Worm (Caenorhabditis elegans) whole organism, late embryonic: ENCODE measurements around the gene mrp-6.

Experiments
- F13H6.1 ChIP-seq: sonication (generic microtip); optimal IDR thresholded peaks from 2 replicates; lab custom pipeline; 2016; ENCODE audit warnings: missing genetic modification characterization, missing compliant biosample characterization
- K02D7.2 ChIP-seq: sonication (generic microtip); optimal IDR thresholded peaks from 2 replicates; lab custom pipeline; 2017; ENCODE audit warnings: mild to moderate bottlenecking, missing genetic modification characterization, missing compliant biosample characterization
- ahr-1 ChIP-seq: sonication (generic microtip); optimal IDR thresholded peaks from 2 replicates; lab custom pipeline; 2016; ENCODE audit warnings: missing genetic modification characterization, missing compliant biosample characterization
- ceh-30 ChIP-seq: fragments of 150-350 bp; optimal IDR thresholded peaks from 2 replicates; lab custom pipeline; 2014; ENCODE audit warnings: missing biosample characterization, missing genetic modification characterization
- ceh-31 ChIP-seq: sonication (generic microtip); optimal IDR thresholded peaks from 2 replicates; lab custom pipeline; 2016; ENCODE audit warnings: missing genetic modification characterization, missing compliant biosample characterization
- ceh-45 ChIP-seq: fragments of 200-800 bp; sonication (Bioruptor generic); IDR thresholded peaks from 2 replicates; pipeline ENCODE4 v1.3.6; 2022; ENCODE audit warnings: missing genetic modification reagents, missing genetic modification characterization, missing compliant biosample characterization
- ceh-48 ChIP-seq: sonication (generic microtip); optimal IDR thresholded peaks from 2 replicates; lab custom pipeline; 2016; ENCODE audit warnings: missing genetic modification characterization, inconsistent platforms, missing compliant biosample characterization
- ceh-6 ChIP-seq: fragments of 200-800 bp; sonication (Bioruptor generic); optimal IDR thresholded peaks from 2 replicates; lab custom pipeline; 2018; ENCODE audit warnings: mild to moderate bottlenecking, missing genetic modification characterization, missing compliant biosample characterization
- dmd-4 ChIP-seq: sonication (generic microtip); optimal IDR thresholded peaks from 2 replicates; lab custom pipeline; 2016; ENCODE audit warnings: borderline replicate concordance, missing genetic modification characterization, missing compliant biosample characterization
- elt-2 ChIP-seq: sonication (generic microtip); optimal IDR thresholded peaks from 2 replicates; lab custom pipeline; 2016; ENCODE audit warnings: missing genetic modification reagents, missing genetic modification characterization, missing compliant biosample characterization
- ets-4 ChIP-seq: sonication (generic microtip); optimal IDR thresholded peaks from 2 replicates; lab custom pipeline; 2016; ENCODE audit warnings: missing genetic modification characterization, missing compliant biosample characterization
- eyg-1 ChIP-seq: sonication (generic microtip); optimal IDR thresholded peaks from 2 replicates; lab custom pipeline; 2016; ENCODE audit warnings: missing genotype, missing genetic modification characterization, missing compliant biosample characterization
- gmeb-2 ChIP-seq: sonication (generic microtip); optimal IDR thresholded peaks from 2 replicates; lab custom pipeline; 2016; ENCODE audit warnings: missing genetic modification characterization, inconsistent platforms, missing compliant biosample characterization
- hlh-13 ChIP-seq: fragments of 200-800 bp; sonication (Bioruptor generic); optimal IDR thresholded peaks from 2 replicates; lab custom pipeline; 2018; ENCODE audit warnings: mild to moderate bottlenecking, missing genetic modification characterization, missing compliant biosample characterization
- hlh-15 ChIP-seq: sonication (generic microtip); optimal IDR thresholded peaks from 2 replicates; lab custom pipeline; 2016; ENCODE audit warnings: missing genetic modification characterization, missing compliant biosample characterization
- hlh-8 ChIP-seq: sonication (generic microtip); optimal IDR thresholded peaks from 2 replicates; lab custom pipeline; 2016; ENCODE audit warnings: missing genotype, missing genetic modification characterization, missing compliant biosample characterization
- lim-6 ChIP-seq: sonication (generic microtip); optimal IDR thresholded peaks from 2 replicates; lab custom pipeline; 2016; ENCODE audit warnings: missing genetic modification characterization, missing compliant biosample characterization
- madf-2 ChIP-seq: sonication (generic microtip); optimal IDR thresholded peaks from 2 replicates; lab custom pipeline; 2017; ENCODE audit warnings: missing genetic modification characterization, missing compliant biosample characterization
- mec-3 ChIP-seq: sonication (generic microtip); optimal IDR thresholded peaks from 2 replicates; lab custom pipeline; 2016; ENCODE audit warnings: borderline replicate concordance, missing genetic modification characterization, missing compliant biosample characterization
- nfya-1 ChIP-seq: sonication (generic microtip); optimal IDR thresholded peaks from 2 replicates; lab custom pipeline; 2017; ENCODE audit warnings: missing genetic modification characterization, mild to moderate bottlenecking, missing compliant biosample characterization, antibody characterized with exemption, moderate library complexity
- nhr-232 ChIP-seq: sonication (generic microtip); optimal IDR thresholded peaks from 2 replicates; lab custom pipeline; 2016; ENCODE audit warnings: missing genetic modification characterization, missing compliant biosample characterization
- odd-2 ChIP-seq: sonication (generic microtip); optimal IDR thresholded peaks from 2 replicates; lab custom pipeline; 2017; ENCODE audit warnings: antibody characterized with exemption, mild to moderate bottlenecking, missing genetic modification characterization, missing compliant biosample characterization
- pag-3 ChIP-seq: sonication (generic microtip); optimal IDR thresholded peaks from 2 replicates; lab custom pipeline; 2016; ENCODE audit warnings: missing compliant biosample characterization, missing genetic modification characterization, borderline replicate concordance
- pat-9 ChIP-seq: fragments of 200-800 bp; sonication (Bioruptor generic); optimal IDR thresholded peaks from 2 replicates; lab custom pipeline; 2018; ENCODE audit warnings: mild to moderate bottlenecking, missing genetic modification characterization, moderate library complexity, missing compliant biosample characterization
- pax-1 ChIP-seq: fragments of 150-350 bp; optimal IDR thresholded peaks from 2 replicates; lab custom pipeline; 2014; ENCODE audit warnings: missing biosample characterization, missing genetic modification characterization
- pha-2 ChIP-seq: sonication (generic microtip); optimal IDR thresholded peaks from 2 replicates; lab custom pipeline; 2017; ENCODE audit warnings: mild to moderate bottlenecking, missing genetic modification characterization, missing compliant biosample characterization
- pha-4 ChIP-seq: fragments of 150-350 bp; optimal IDR thresholded peaks from 2 replicates; lab custom pipeline; 2018; ENCODE audit warnings: missing biosample characterization, missing genetic modification reagents, missing genetic modification characterization
- pros-1 ChIP-seq: fragments of 150-350 bp; optimal IDR thresholded peaks from 2 replicates; lab custom pipeline; 2014; ENCODE audit warnings: missing biosample characterization, missing genetic modification reagents, missing genetic modification characterization
- sox-2 ChIP-seq: fragments of 200-800 bp; sonication (Bioruptor generic); IDR thresholded peaks from 2 replicates; pipeline ENCODE4 v1.3.6; 2022; ENCODE audit warnings: missing genetic modification reagents, missing genetic modification characterization, missing compliant biosample characterization
- sox-4 ChIP-seq: sonication (generic microtip); optimal IDR thresholded peaks from 2 replicates; lab custom pipeline; 2017; ENCODE audit warnings: mild to moderate bottlenecking, missing genetic modification characterization, inconsistent platforms, missing compliant biosample characterization
- syd-9 ChIP-seq: sonication (generic microtip); optimal IDR thresholded peaks from 2 replicates; lab custom pipeline; 2016; ENCODE audit warnings: mild to moderate bottlenecking, missing genetic modification characterization, moderate library complexity, missing compliant biosample characterization
- tbx-2 ChIP-seq: sonication (generic microtip); optimal IDR thresholded peaks from 2 replicates; lab custom pipeline; 2016; ENCODE audit warnings: missing genetic modification characterization, missing compliant biosample characterization
- ttx-3 ChIP-seq: sonication (generic microtip); optimal IDR thresholded peaks from 2 replicates; lab custom pipeline; 2016; ENCODE audit warnings: missing genetic modification reagents, missing genetic modification characterization, missing compliant biosample characterization
- unc-3 ChIP-seq, 2 experiments: fragments of 200-800 bp in 1 of 2; sonication (Bioruptor generic) in 1 of 2; sonication (generic microtip) in 1 of 2; conservative IDR thresholded peaks in 1 of 2; optimal IDR thresholded peaks in 1 of 2; 2 replicates each; pipeline versions ENCODE4 v1.3.6 to Lab custom; 2016 to 2022; ENCODE audit warnings: missing compliant biosample characterization in 2 of 2, missing genetic modification characterization in 2 of 2, missing genetic modification reagents in 1 of 2
- unc-42 ChIP-seq: sonication (generic microtip); optimal IDR thresholded peaks from 2 replicates; lab custom pipeline; 2016; ENCODE audit warnings: missing genotype, missing genetic modification characterization, missing compliant biosample characterization
- ztf-16 ChIP-seq: sonication (generic microtip); optimal IDR thresholded peaks from 2 replicates; lab custom pipeline; 2017; ENCODE audit warnings: missing genetic modification characterization, missing compliant biosample characterization

The mrp-6 gene

DNA sequence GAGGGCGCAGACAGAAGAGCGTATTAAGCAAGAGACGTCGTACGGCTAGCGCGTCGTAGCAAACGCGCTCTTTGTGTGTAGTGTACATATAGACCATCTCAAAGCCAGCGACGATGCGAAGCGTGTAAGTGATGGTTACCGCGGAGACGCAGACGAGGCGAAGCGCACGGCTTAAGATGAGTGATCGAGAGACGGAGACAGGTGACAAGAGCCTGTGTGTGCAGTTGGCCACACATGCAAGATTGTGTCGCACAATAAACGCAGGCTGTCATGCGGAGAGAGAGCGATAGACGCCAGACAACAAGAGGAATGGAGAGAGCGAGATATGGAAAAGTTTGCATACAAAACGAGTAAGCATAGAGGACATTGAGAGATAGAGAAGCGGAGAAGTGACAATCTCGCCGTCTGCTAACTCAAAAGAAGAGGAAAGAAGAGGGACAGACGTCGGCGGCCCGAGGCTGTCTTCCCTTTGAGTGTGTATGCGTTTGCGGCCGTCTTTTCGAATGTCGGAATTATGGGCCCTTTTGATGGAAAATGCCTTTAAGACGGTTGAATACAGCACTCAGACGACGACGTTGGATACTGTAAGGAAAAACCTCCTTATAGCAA lies 36.3 kb upstream of the mrp-6 start (continued):
- TF ChIP-seq pha-4 (tag; lab: Kevin White, UChicago) (no peak), hlh-8 (no peak), ets-4 (tag; lab: Kevin White, UChicago) (peak; percentile 14), hlh-13 (GFP tag; lab: Kevin White, UChicago) (no peak), nhr-232 (tag; lab: Kevin White, UChicago) (no peak), mec-3 (tag; lab: Kevin White, UChicago) (no peak), syd-9 (tag; lab: Kevin White, UChicago) (no peak), ztf-16 (tag; lab: Kevin White, UChicago) (no peak), pag-3 (tag; lab: Kevin White, UChicago) (no peak), ceh-30 (tag; lab: Kevin White, UChicago) (no peak), ceh-31 (tag; lab: Kevin White, UChicago) (peak; percentile 71), madf-2 (peak; percentile 3), gmeb-2 (tag; lab: Kevin White, UChicago) (no peak), pax-1 (peak; percentile 89), elt-2 (tag; lab: Kevin White, UChicago) (no peak), pros-1 (tag; lab: Kevin White, UChicago) (peak; percentile 71), ttx-3 (tag; lab: Kevin White, UChicago) (no peak), dmd-4 (tag; lab: Kevin White, UChicago) (no peak), ahr-1 (tag; lab: Kevin White, UChicago) (no peak), hlh-15 (tag; lab: Kevin White, UChicago) (no peak), K02D7.2 (tag; lab: Kevin White, UChicago) (no peak), lim-6 (tag; lab: Kevin White, UChicago) (no peak), ceh-45 (GFP tag; lab: Robert Waterston, UW) (no peak), tbx-2 (tag; lab: Kevin White, UChicago) (peak; percentile 4), eyg-1 (tag; lab: Kevin White, UChicago) (peak; percentile 89), sox-4 (tag; lab: Kevin White, UChicago) (no peak)
- TF ChIP-seq, all 69 proteins: peak for 19

DNA sequence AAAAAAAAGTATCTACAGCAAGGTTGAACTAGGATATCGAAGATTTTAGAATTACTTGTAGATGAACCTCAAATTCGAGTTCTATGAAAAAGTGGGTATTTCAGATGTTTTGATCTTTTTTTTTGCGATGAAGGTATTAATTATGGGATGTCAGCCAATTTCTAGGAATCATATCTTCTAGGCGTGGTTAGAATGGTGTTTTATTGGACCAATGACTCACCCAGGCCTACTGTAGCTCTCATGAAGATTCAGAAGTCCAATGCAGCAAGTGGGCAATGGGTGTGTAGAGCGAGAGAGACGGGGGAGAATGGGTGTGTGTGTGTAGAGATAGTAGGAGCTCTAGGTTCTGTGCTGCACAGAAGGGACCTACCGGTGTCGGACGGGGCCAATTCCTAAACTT lies 35.6 kb upstream of the mrp-6 start:
- TF ChIP-seq elt-2 (tag; lab: Kevin White, UChicago) (peak; percentile 3), nfya-1 (tag; lab: Kevin White, UChicago) (peak; percentile 64), sox-2 (no peak), dmd-4 (tag; lab: Kevin White, UChicago) (no peak), unc-3 (GFP tag; conservative IDR thresholded peaks at IDR 0.05; lab: Robert Waterston, UW) (no peak), unc-3 (tag; optimal IDR thresholded peaks at IDR 0.05; lab: Kevin White, UChicago) (no peak), odd-2 (no peak), hlh-13 (GFP tag; lab: Kevin White, UChicago) (peak; percentile 42)

DNA sequence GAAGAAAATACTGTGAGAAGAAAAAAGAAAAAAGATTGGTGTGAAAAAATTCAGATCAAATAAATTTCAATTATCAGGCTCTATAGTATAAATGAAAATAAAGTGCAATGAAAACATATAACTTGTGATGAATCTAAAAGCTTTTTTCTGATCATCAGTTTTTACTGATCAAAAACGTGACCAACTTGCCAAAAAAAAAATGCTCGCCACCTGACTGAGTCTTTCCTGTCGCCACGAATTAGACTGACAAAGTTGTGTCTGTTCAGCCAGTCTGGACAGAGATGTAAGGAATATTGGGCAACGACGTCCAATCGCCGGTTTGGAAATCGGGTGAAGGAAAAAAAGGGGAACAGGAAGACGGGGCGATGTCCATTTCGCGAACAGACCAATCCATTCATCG lies 32.9 kb upstream of the mrp-6 start:
- no peak for TF ChIP-seq ceh-48 (tag; lab: Kevin White, UChicago)
- TF ChIP-seq ceh-6 (GFP tag; lab: Kevin White, UChicago): no peak
- TF ChIP-seq pha-2 (tag; lab: Kevin White, UChicago): no peak
- TF ChIP-seq dmd-4 (tag; lab: Kevin White, UChicago): no peak
- no peak for TF ChIP-seq odd-2
- no peak for TF ChIP-seq ets-4 (tag; lab: Kevin White, UChicago)
- TF ChIP-seq pat-9 (tag; lab: Kevin White, UChicago): no peak
- TF ChIP-seq F13H6.1: no peak
- no peak for TF ChIP-seq eyg-1 (tag; lab: Kevin White, UChicago)
- no peak for TF ChIP-seq unc-42
